Fruit fly (Drosophila melanogaster) S2 (cell line): ENCODE data around the gene Sld5.

ENCODE experiments used
- CG8478 ChIP-seq: fragments of >200 bp; optimal IDR thresholded peaks from 2 replicates; lab custom pipeline; 2018
- CTCF ChIP-seq, 2 experiments: fragments of >200 bp; optimal IDR thresholded peaks; 2 replicates each; lab custom pipeline; 2018

- TF ChIP-seq CG8478 (lab: Kevin White, UChicago), result no peak
- TF ChIP-seq CTCF (optimal IDR thresholded peaks at IDR 0.05; lab: Kevin White, UChicago), result no peak
Measured at dm6 chr3R:26035369-26035656, 21.0 kb downstream of the Sld5 start.
